Fruit fly (Drosophila melanogaster) Kc167 (cell line): ENCODE measurements around the gene RpL35.

Experiments used
- Myc ChIP-seq: fragments of >200 bp; optimal IDR thresholded peaks from 2 replicates; lab custom pipeline; 2017; ENCODE audit warnings: missing external identifiers
- Sin3A ChIP-seq: fragments of >200 bp; optimal IDR thresholded peaks from 2 replicates; lab custom pipeline; 2018; ENCODE audit warnings: missing external identifiers
- h ChIP-seq: fragments of >200 bp; optimal IDR thresholded peaks from 3 replicates; lab custom pipeline; 2018; ENCODE audit warnings: missing external identifiers
- insv ChIP-seq: fragments of >200 bp; optimal IDR thresholded peaks from 3 replicates; lab custom pipeline; 2018; ENCODE audit warnings: missing external identifiers
- psq ChIP-seq: fragments of >200 bp; optimal IDR thresholded peaks from 2 replicates; lab custom pipeline; 2017; ENCODE audit warnings: missing external identifiers
- ttk ChIP-seq: sonication (Bioruptor generic); optimal IDR thresholded peaks from 2 replicates; lab custom pipeline; 2017; ENCODE audit warnings: missing external identifiers

RpL35 gene

DNA sequence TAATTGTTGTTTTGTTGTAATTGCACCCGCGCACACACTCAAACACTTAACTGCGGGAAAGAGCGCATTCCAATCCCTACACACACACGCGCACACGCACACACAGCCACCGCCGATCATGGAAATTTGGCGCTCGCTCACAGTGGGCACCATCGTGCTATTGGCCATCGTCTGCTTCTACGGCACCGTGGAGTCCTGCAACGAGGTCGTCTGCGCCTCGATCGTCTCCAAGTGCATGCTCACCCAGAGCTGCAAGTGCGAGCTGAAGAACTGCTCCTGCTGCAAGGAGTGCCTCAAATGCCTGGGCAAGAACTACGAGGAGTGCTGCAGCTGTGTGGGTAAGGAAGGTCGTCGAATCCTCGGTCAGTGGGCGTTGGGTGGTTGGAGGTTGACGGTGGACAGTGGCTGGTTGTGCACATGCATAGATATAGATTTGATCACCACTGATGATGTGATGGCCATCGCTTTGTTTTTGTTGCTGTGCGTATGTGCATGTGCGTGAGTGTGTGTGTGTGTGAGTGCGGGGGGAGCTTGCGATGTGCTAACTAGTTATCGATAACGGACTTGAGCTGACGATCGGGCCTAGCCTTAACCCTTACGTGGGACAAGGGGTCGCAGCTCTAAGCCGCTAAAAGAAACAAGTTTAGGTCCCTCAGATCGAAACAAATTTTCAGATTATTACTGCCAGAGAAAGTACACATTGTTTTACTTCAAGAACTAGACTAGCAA is 18.6 kb downstream of the RpL35 start:
- TF ChIP-seq h (lab: Kevin White, UChicago), result no peak
- no peak for TF ChIP-seq ttk (lab: Kevin White, UChicago)
- TF ChIP-seq Myc, result no peak
- no peak for TF ChIP-seq Sin3A
- TF ChIP-seq insv (lab: Kevin White, UChicago), result no peak
- TF ChIP-seq psq (lab: Kevin White, UChicago), result no peak

DNA sequence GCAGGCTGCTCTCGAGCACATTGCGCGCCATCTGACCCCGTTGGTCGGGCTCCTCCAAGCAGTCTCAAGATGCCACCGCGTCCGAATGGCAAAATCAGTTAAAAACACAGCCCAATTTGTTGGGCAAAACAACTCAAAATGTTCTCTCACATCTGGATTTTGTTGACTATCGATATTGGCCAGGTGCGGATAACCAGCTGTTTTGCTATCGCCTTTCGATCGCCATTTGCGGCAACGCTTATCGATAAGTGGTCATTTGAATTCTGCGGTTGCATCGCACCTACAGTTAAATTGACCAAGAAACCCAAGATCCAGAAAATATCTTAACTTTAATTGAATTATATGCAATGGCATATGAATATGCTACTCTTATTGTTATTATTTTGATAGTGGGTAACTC is 22.8 kb downstream of the RpL35 start, which contains the start of gene CG3149:
Gene CG3149 (minus strand): TSS at position 171 of the 400 bp plus-strand sequence.
- no peak for TF ChIP-seq h (lab: Kevin White, UChicago)
- TF ChIP-seq insv (lab: Kevin White, UChicago), result no peak
- no peak for TF ChIP-seq Sin3A
- TF ChIP-seq psq (lab: Kevin White, UChicago), result no peak
- no peak for TF ChIP-seq Myc
- TF ChIP-seq ttk (lab: Kevin White, UChicago), result no peak

DNA sequence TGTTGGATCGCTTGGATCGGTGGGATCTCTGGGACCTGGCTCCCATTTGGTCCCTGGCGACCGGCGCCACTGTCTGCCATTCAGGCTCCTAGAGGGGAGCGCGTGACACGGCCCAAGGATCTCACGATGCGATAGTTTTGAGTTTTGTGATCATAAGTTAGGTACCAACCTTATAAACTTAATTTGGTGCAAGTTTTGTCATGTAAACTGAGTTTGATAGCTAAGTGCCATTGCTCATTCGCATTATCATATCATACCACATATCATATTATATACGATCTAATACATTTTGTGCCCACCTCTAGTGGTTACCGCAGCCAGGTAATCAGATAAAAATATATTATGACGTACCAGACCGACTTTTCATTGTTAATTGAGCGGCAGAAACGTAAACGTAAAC is 23.8 kb downstream of the RpL35 start:
- TF ChIP-seq insv (lab: Kevin White, UChicago) (no peak), h (lab: Kevin White, UChicago) (no peak), psq (lab: Kevin White, UChicago) (no peak), ttk (lab: Kevin White, UChicago) (no peak), Myc (no peak), Sin3A (no peak)

DNA sequence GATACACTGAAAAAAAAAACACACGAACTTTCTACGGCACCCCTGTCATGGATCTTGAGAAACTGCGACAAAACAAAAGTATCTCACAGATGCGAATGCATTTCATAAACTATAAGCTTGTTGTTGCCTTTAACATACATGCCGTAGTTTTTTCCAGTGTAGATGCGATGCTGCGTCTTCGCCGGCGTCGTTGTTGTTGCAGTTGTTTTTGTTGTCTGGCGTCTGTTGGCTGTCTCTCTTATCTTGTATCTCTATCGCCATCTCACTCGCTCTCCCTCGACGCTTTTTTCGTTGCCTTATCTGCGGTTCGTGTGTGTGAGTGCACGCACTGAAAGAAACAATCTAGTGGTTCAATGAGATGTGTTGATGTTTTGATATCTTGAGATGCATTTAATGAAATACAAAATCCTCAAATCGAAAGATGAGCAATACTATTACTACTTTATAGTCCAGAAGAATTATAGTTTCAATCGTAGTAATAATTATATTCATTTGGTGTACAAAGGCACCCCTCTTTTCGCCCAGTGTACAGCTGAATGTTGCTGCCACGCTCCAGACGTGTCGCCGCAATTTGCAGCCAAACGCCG is 24.3 kb downstream of the RpL35 start:
- TF ChIP-seq insv (lab: Kevin White, UChicago), result no peak
- no peak for TF ChIP-seq h (lab: Kevin White, UChicago)
- TF ChIP-seq Sin3A, result no peak
- TF ChIP-seq psq (lab: Kevin White, UChicago), result no peak

DNA sequence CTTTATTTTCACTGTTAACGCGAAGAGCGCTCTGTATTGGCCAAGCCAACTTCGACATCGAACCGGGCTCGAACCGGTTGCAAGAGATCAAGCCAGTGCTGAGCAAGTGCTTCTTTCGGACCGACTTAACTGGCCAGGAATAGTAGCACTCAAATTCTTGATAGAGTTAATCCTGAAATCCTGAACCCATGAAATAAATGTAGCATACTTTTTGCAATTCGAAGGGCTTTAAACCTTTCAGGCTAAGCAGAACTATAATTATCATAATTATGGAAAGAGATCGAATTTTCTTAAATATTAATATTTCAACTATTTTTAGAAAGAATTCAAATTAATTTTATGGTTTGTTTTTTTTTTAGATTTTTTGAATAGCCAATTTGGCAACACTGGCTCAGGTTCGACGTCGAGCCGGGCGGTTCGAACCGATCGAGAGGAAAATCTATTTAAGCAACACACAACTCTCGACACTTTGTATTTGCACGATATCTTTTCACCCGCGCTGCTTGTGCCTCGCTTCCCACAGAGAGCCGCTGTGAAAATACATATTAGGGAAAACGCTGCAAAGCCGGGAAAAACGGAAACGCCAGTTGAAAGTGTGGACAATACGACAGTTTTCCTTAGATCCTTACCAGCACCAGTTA is 26.0 kb downstream of the RpL35 start, which contains the start of gene AdamTS-B:
Gene AdamTS-B (plus strand): TSS at position 471 of the 641 bp plus-strand sequence.
- no peak for TF ChIP-seq insv (lab: Kevin White, UChicago)
- no peak for TF ChIP-seq Sin3A
- TF ChIP-seq ttk (lab: Kevin White, UChicago), result no peak
- TF ChIP-seq psq (lab: Kevin White, UChicago), result no peak
- no peak for TF ChIP-seq Myc

DNA sequence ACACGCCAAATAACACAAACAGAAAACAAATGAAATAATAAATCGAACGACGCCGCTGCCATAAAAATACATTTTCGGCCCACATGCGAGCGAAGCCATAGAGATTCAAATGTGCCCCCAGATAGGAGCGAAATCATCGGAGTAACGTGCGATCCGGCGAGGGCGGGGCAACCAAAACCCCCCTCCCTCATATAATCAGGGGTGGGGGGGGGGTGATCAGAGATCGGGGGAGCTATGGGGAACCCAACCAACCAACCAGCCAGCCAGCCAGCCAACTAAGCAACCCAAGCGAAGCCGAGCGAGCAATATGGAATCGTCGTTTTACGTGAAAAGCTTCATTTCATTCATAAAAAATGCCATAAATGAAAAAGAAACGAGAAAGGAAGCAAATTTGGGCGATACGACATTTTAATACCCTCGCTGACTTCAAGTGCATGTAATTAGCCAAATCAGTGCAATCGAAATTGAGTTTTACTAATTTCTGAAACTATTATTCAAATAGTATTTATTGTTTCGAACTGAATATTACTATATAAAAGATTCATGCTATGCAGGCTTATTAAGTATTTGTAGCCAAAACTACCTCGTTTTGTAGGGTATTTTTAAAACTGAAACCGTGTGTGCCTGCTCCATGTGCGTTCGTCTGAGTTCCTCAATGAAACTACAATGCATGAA is 27.8 kb downstream of the RpL35 start:
- TF ChIP-seq psq (lab: Kevin White, UChicago) (no peak), ttk (lab: Kevin White, UChicago) (no peak), Myc (no peak), insv (lab: Kevin White, UChicago) (no peak), h (lab: Kevin White, UChicago) (no peak), Sin3A (no peak)

DNA sequence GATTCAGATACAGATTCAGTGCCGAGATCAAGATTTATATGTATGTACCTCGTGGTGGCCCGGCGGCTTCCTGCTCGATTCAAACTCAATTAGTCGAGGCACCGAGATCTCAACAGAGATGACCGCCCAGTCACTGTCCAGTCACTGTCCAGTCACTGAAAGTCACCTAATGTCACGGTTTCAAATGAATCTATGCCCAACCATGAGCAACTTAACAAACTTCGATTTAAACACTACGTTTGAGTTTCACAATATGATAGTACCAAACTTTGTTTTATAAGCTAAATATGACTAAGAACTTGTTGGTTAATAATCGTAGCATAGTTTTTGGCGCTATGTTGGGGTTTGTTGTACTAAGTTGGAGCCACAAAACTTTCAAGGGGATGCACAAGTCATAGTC is 32.9 kb downstream of the RpL35 start:
- TF ChIP-seq Myc, result no peak
- no peak for TF ChIP-seq h (lab: Kevin White, UChicago)
- no peak for TF ChIP-seq ttk (lab: Kevin White, UChicago)

DNA sequence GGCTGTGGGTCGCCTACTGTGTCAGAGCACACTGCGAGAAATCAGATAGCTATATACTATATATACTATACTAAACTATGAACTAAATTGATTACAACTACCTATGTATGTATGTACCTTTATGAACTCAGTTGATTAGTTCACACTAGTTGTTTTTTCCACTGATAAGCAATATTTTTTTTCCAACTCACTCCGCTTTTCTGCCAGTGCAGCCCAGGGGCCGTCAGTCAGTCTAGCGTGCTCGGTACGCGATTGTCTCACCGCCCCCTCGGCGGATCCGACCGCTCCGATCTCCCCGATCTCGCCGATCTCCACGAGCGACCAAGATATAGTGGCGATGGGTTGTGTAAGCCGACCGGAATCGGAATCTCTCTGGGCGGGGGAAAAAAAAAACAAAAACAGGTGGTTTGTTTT is 33.7 kb downstream of the RpL35 start:
- TF ChIP-seq h (lab: Kevin White, UChicago) (no peak), insv (lab: Kevin White, UChicago) (no peak), ttk (lab: Kevin White, UChicago) (no peak), Myc (no peak), psq (lab: Kevin White, UChicago) (no peak), Sin3A (no peak)

DNA sequence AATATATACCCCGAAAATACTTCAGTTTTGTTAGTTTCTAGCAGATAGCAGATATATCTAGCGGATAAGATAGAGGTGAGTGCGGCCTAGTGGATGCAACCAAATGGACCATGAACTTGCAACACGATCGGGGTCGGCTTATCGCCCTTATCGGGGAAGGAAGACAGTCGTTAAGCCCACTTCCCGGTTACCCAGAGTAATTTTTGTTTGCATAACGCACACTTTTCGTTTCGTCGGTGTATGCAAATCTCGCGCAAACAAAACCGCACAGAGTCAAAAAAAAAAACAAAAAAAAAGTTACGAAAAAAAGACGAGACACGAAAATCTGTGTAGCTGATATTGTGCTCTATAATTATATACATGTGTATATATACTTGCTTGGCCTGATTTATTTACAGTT is 40.8 kb downstream of the RpL35 start:
- TF ChIP-seq psq (lab: Kevin White, UChicago), result no peak
- no peak for TF ChIP-seq h (lab: Kevin White, UChicago)
- no peak for TF ChIP-seq ttk (lab: Kevin White, UChicago)

DNA sequence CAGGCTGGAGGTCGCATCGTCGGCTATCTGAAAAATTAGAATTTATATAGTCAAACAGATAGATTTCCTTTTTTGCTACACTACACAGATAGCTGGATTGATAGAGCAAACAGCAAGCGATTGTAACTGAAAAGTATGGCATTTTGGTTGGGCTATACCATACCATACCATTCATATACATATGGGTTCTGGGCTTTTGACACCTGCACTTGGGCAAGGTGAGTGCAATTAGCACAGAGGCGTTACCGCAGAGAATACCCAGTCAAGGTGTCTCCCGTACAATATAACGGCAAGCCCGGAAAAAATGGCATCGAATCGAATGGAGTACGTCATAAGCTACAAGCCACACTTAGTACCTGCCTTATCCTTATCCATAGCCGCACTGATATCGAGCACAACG is 42.6 kb downstream of the RpL35 start:
- TF ChIP-seq Myc, result no peak
- TF ChIP-seq Sin3A, result no peak
- no peak for TF ChIP-seq h (lab: Kevin White, UChicago)
- TF ChIP-seq insv (lab: Kevin White, UChicago), result no peak
- peak; percentile 99 for TF ChIP-seq ttk (lab: Kevin White, UChicago)

DNA sequence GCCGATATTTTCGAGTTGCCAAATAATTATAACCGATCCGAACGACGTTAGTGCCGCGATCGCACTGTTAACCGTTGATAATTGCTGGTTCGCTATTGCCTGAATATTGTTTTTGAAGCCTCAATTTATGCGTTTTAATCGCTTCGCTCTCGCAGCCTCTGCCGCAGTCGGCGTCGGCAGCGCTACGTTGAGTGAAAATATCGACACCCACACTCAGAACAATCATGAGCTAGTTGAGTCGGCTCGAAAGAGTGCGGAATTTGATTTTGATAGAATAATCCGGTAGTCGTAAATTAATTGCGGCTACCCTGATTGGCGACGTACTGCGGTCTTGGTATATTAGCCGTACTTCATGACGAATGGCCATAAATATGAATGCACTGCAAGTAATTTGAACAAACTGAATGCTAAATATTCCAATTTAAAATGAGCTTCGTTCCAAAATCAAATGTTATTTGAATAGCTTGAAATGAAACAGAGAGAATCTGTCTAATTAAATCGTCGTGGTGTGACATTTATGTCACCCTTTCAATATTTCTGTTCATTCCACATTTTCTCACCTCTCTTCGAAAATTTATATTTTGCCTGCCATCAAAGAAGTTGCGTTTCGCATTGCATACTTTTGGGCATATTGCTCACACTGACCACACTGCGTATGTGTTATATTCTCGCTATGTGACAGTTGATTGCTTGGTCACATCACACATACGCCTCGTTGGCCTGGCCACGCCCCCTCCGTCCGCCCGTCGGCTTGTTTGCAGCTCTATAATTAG is 43.4 kb downstream of the RpL35 start:
- TF ChIP-seq Sin3A (no peak), Myc (no peak), insv (lab: Kevin White, UChicago) (no peak), psq (lab: Kevin White, UChicago) (no peak), ttk (lab: Kevin White, UChicago) (no peak), h (lab: Kevin White, UChicago) (no peak)
